Fruit fly (Drosophila melanogaster) whole organism, adult: Measurements from ENCODE around the gene PIG-P.
A peak's percentile ranks its signal among the peaks of the same experiment; 100 is the strongest.

ENCODE experiments used
- CG11617 ChIP-seq: fragments of 200-800 bp; sonication (Bioruptor generic); optimal IDR thresholded peaks from 2 replicates; lab custom pipeline; 2017; ENCODE audit warnings: mild to moderate bottlenecking, missing biosample characterization, missing genetic modification reagents, missing genetic modification characterization
- CG12768 ChIP-seq: fragments of 200-800 bp; sonication (Bioruptor generic); optimal IDR thresholded peaks from 2 replicates; lab custom pipeline; 2017; ENCODE audit warnings: missing biosample characterization, missing genetic modification characterization, mild to moderate bottlenecking, moderate library complexity, missing genetic modification reagents
- CG14711 ChIP-seq: fragments of 200-800 bp; sonication (Bioruptor generic); optimal IDR thresholded peaks from 2 replicates; lab custom pipeline; 2018; ENCODE audit warnings: missing biosample characterization, mild to moderate bottlenecking, missing genetic modification characterization, moderate library complexity
- CG33017 ChIP-seq: fragments of 200-800 bp; sonication (Bioruptor generic); optimal IDR thresholded peaks from 2 replicates; lab custom pipeline; 2018; ENCODE audit warnings: missing biosample characterization, mild to moderate bottlenecking, missing genetic modification characterization, moderate library complexity
- Clk ChIP-seq: fragments of 200-800 bp; sonication (Bioruptor generic); optimal IDR thresholded peaks from 2 replicates; lab custom pipeline; 2017; ENCODE audit warnings: missing biosample characterization, missing genetic modification characterization
- Crg-1 ChIP-seq: fragments of 200-800 bp; sonication (Bioruptor generic); optimal IDR thresholded peaks from 2 replicates; lab custom pipeline; 2016; ENCODE audit warnings: missing biosample characterization, missing genetic modification characterization
- Mnt ChIP-seq: fragments of 200-800 bp; sonication (Bioruptor generic); optimal IDR thresholded peaks from 2 replicates; lab custom pipeline; 2016; ENCODE audit warnings: missing biosample characterization, mild to moderate bottlenecking, missing genetic modification characterization
- bab1 ChIP-seq: fragments of 200-800 bp; sonication (Bioruptor generic); optimal IDR thresholded peaks from 3 replicates; lab custom pipeline; 2019; ENCODE audit warnings: missing biosample characterization, mild to moderate bottlenecking, missing genetic modification characterization, moderate library complexity
- cic ChIP-seq: fragments of 200-800 bp; sonication (Bioruptor generic); optimal IDR thresholded peaks from 2 replicates; lab custom pipeline; 2017; ENCODE audit warnings: missing biosample characterization, mild to moderate bottlenecking, missing genetic modification characterization, moderate library complexity
- cnc ChIP-seq, 2 experiments: fragments of >200 bp; optimal IDR thresholded peaks; 2 replicates each; lab custom pipeline; 2017
- kay ChIP-seq: fragments of 200-800 bp; sonication (Bioruptor generic); peaks from one replicate; lab custom pipeline; 2016; ENCODE audit warnings: missing biosample characterization, missing genetic modification characterization, borderline replicate concordance
- pad ChIP-seq: fragments of 200-800 bp; sonication (Bioruptor generic); optimal IDR thresholded peaks from 3 replicates; lab custom pipeline; 2017; ENCODE audit warnings: missing biosample characterization, missing genetic modification characterization, mild to moderate bottlenecking, moderate library complexity, missing genetic modification reagents
- toe ChIP-seq: fragments of 200-800 bp; sonication (Bioruptor generic); optimal IDR thresholded peaks from 2 replicates; lab custom pipeline; 2016; ENCODE audit warnings: missing biosample characterization, missing genetic modification characterization

dm6 chr3R:26020244-26021171 is 37.5 kb downstream of the PIG-P start:
- TF ChIP-seq kay (GFP tag; lab: Kevin White, UChicago), result peak; percentile 87
- no peak for TF ChIP-seq CG11617 (GFP tag; lab: Kevin White, UChicago)
- TF ChIP-seq cnc (optimal IDR thresholded peaks at IDR 0.05; lab: Kevin White, UChicago), result no peak
- TF ChIP-seq Crg-1, result no peak
- no peak for TF ChIP-seq cic (GFP tag; lab: Kevin White, UChicago)
- no peak for TF ChIP-seq pad (GFP tag; lab: Kevin White, UChicago)
- TF ChIP-seq CG14711 (tag; lab: Kevin White, UChicago), result no peak
- TF ChIP-seq Mnt (GFP tag; lab: Kevin White, UChicago), result no peak
- no peak for TF ChIP-seq bab1 (GFP tag; lab: Kevin White, UChicago)
- no peak for TF ChIP-seq toe (GFP tag; lab: Kevin White, UChicago)
- TF ChIP-seq Clk (GFP tag; lab: Kevin White, UChicago), result no peak
- no peak for TF ChIP-seq CG33017 (tag; lab: Kevin White, UChicago)
- TF ChIP-seq CG12768, result no peak
